Worm (Caenorhabditis elegans): ENCODE measurements around the gene Y40B10B.1.
A peak's percentile ranks its signal among the peaks of the same experiment; 100 is the strongest.

Y40B10B.1 gene

ce11 chrV:1921321-1921720, 40.0 kb downstream of the Y40B10B.1 start, which contains the start of gene gst-37:
TSS of gene gst-37 (plus strand) at chrV:1921621.
- TF ChIP-seq madf-10 (tag; optimal IDR thresholded peaks at IDR 0.05) (no peak), ceh-91 (GFP tag; IDR thresholded peaks at IDR 0.05) (no peak)

- TF ChIP-seq attf-6 (GFP tag; IDR thresholded peaks at IDR 0.05) (no peak), mel-28 (tag; optimal IDR thresholded peaks at IDR 0.05; ENCODE audit: borderline replicate concordance) (no peak), ztf-25 (GFP tag; IDR thresholded peaks at IDR 0.05) (no peak), nhr-179 (tag; optimal IDR thresholded peaks at IDR 0.05) (no peak), mxl-1 (tag; optimal IDR thresholded peaks at IDR 0.05) (no peak)
Observed at ce11 chrV:1920105-1920504, 41.2 kb downstream of the Y40B10B.1 start, which contains the start of gene Y32G9A.12. TSS of gene Y32G9A.12 (minus strand) at chrV:1920205.

ce11 chrV:1918030-1918559, 43.3 kb downstream of the Y40B10B.1 start, which contains the start of gene Y32G9A.2:
TSS of gene Y32G9A.2 (plus strand) at chrV:1918509.
- TF ChIP-seq F33H1.4 (GFP tag; IDR thresholded peaks at IDR 0.05) = peak; percentile 76
- peak; percentile 67 for TF ChIP-seq dox-1 (GFP tag; IDR thresholded peaks at IDR 0.05)
- no peak for TF ChIP-seq ztf-3 (GFP tag; optimal IDR thresholded peaks at IDR 0.05)
- TF ChIP-seq ceh-91 (GFP tag; IDR thresholded peaks at IDR 0.05) = peak; percentile 46; the same call in 1 of the 2 replicates
- TF ChIP-seq efl-1 (GFP tag; optimal IDR thresholded peaks at IDR 0.05) = peak; percentile 32
- TF ChIP-seq lsl-1 (GFP tag; optimal IDR thresholded peaks at IDR 0.05) = peak; percentile 84
- TF ChIP-seq mcd-1 (GFP tag; IDR thresholded peaks at IDR 0.05) = peak; percentile 94
- TF ChIP-seq let-526 (GFP tag; IDR thresholded peaks at IDR 0.05) = no peak
- peak; percentile 26; the same call in 1 of the 2 replicates for TF ChIP-seq D2030.7 (GFP tag; IDR thresholded peaks at IDR 0.05)
- peak; percentile 70 for TF ChIP-seq madf-6 (GFP tag; IDR thresholded peaks at IDR 0.05)
- no peak for TF ChIP-seq lsy-27 (tag; optimal IDR thresholded peaks at IDR 0.05; ENCODE audit: borderline replicate concordance, insufficient read depth)
- TF ChIP-seq him-1 (tag; optimal IDR thresholded peaks at IDR 0.05) = peak; percentile 50
- peak; percentile 66 for TF ChIP-seq xnd-1 (tag; optimal IDR thresholded peaks at IDR 0.05)
- TF ChIP-seq athp-1 (tag; optimal IDR thresholded peaks at IDR 0.05) = peak; percentile 99
- peak; percentile 23 for TF ChIP-seq ztf-18 (tag; optimal IDR thresholded peaks at IDR 0.05)

ce11 chrV:1911102-1911501, 50.3 kb downstream of the Y40B10B.1 start, which contains the start of gene Y32G9A.3:
TSS of gene Y32G9A.3 (plus strand) at chrV:1911402.
- TF ChIP-seq fkh-3 (tag; optimal IDR thresholded peaks at IDR 0.05) = no peak
- TF ChIP-seq hmg-20 (GFP tag; IDR thresholded peaks at IDR 0.05) = no peak
- no peak for TF ChIP-seq C17E4.6 (GFP tag; IDR thresholded peaks at IDR 0.05)
- TF ChIP-seq lsy-27 (tag; optimal IDR thresholded peaks at IDR 0.05; ENCODE audit: borderline replicate concordance, insufficient read depth) = no peak
- TF ChIP-seq snpc-3.4 (tag; optimal IDR thresholded peaks at IDR 0.05) = no peak
- TF ChIP-seq somi-1 (GFP tag; optimal IDR thresholded peaks at IDR 0.05) = no peak
- no peak for TF ChIP-seq hlh-12 (tag; optimal IDR thresholded peaks at IDR 0.05)
- TF ChIP-seq F33H1.4 (GFP tag; IDR thresholded peaks at IDR 0.05) = no peak
- no peak for TF ChIP-seq ceh-40 (GFP tag; IDR thresholded peaks at IDR 0.05)
- no peak for TF ChIP-seq lin-40 (tag; optimal IDR thresholded peaks at IDR 0.05)
- no peak for TF ChIP-seq F10E7.11 (tag; optimal IDR thresholded peaks at IDR 0.05)
- TF ChIP-seq chd-7 (tag; optimal IDR thresholded peaks at IDR 0.05) = no peak
- no peak for TF ChIP-seq F37B4.10 (GFP tag; IDR thresholded peaks at IDR 0.05)
- TF ChIP-seq ceh-27 (GFP tag; optimal IDR thresholded peaks at IDR 0.05) = no peak
